Fruit fly (Drosophila melanogaster): Measurements from ENCODE around the gene CG4022.
A peak's percentile ranks its signal among the peaks of the same experiment; 100 is the strongest.

The CG4022 gene

dm6 chr3L:9397156-9397555 lies 13.5 kb downstream of the CG4022 start (continued):
- TF ChIP-seq nau (GFP tag; optimal IDR thresholded peaks at IDR 0.05) (peak; percentile 82), Hr78 (GFP tag; optimal IDR thresholded peaks at IDR 0.05) (no peak), Poxn (GFP tag; IDR thresholded peaks at IDR 0.05) (no peak), ac (GFP tag; optimal IDR thresholded peaks at IDR 0.05) (peak; percentile 62), CG6765 (GFP tag; optimal IDR thresholded peaks at IDR 0.05) (peak; percentile 89), CG12219 (GFP tag; optimal IDR thresholded peaks at IDR 0.05) (peak; percentile 30), hbn (GFP tag; IDR thresholded peaks at IDR 0.05; ENCODE audit: partially characterized antibody) (no peak), B-H2 (GFP tag; optimal IDR thresholded peaks at IDR 0.05) (peak; percentile 65), Ssrp (tag; optimal IDR thresholded peaks at IDR 0.05) (no peak), da (GFP tag; optimal IDR thresholded peaks at IDR 0.05) (no peak), luna (GFP tag; optimal IDR thresholded peaks at IDR 0.05) (peak; percentile 82), H15 (GFP tag; IDR thresholded peaks at IDR 0.05) (no peak), az2 (GFP tag; optimal IDR thresholded peaks at IDR 0.05) (no peak), CG32532 (GFP tag; IDR thresholded peaks at IDR 0.05) (peak; percentile 30; the same call in 1 of the 2 replicates), repo (GFP tag; optimal IDR thresholded peaks at IDR 0.05) (peak; percentile 41), CG12104 (GFP tag; optimal IDR thresholded peaks at IDR 0.05) (peak; percentile 62), CG11723 (GFP tag; optimal IDR thresholded peaks at IDR 0.05) (peak; percentile 46), slp2 (GFP tag; optimal IDR thresholded peaks at IDR 0.05) (no peak), bsh (GFP tag; optimal IDR thresholded peaks at IDR 0.05) (peak in 1 of 2 experiments; percentile 4), CG12299 (tag; optimal IDR thresholded peaks at IDR 0.05) (peak; percentile 80), caup (GFP tag; optimal IDR thresholded peaks at IDR 0.05; ENCODE audit: severe bottlenecking) (peak; percentile 82), zfh1 (GFP tag; IDR thresholded peaks at IDR 0.05) (peak; percentile 59; the same call in 2 of the 3 replicates), CkIIα-i1 (GFP tag; IDR thresholded peaks at IDR 0.05) (no peak), CG34422 (GFP tag; IDR thresholded peaks at IDR 0.05) (no peak), CG8281 (tag; optimal IDR thresholded peaks at IDR 0.05) (peak; percentile 32), CG31365 (tag; optimal IDR thresholded peaks at IDR 0.05) (peak; percentile 82), PHDP (tag; optimal IDR thresholded peaks at IDR 0.05) (peak; percentile 51), CG6175 (GFP tag; IDR thresholded peaks at IDR 0.05) (no peak), fu2 (GFP tag; optimal IDR thresholded peaks at IDR 0.05) (no peak), CG31441 (GFP tag; IDR thresholded peaks at IDR 0.05) (peak; percentile 35; the same call in 1 of the 2 replicates), Bdp1 (GFP tag; optimal IDR thresholded peaks at IDR 0.05) (peak; percentile 18), dati (GFP tag; IDR thresholded peaks at IDR 0.05) (no peak), CG14860 (GFP tag; IDR thresholded peaks at IDR 0.05; ENCODE audit: partially characterized antibody) (no peak), CG2678 (tag; optimal IDR thresholded peaks at IDR 0.05) (peak; percentile 87), gt (GFP tag; IDR thresholded peaks at IDR 0.05) (no peak), gsb (GFP tag; IDR thresholded peaks at IDR 0.05) (peak; percentile 35; the same call in 1 of the 2 replicates), ranshi (GFP tag; IDR thresholded peaks at IDR 0.05) (peak; percentile 51; the same call in 1 of the 2 replicates), cas (GFP tag; IDR thresholded peaks at IDR 0.05) (peak; percentile 64; the same call in 1 of the 2 replicates), Hsf (GFP tag; optimal IDR thresholded peaks at IDR 0.05) (no peak), CG17802 (tag; optimal IDR thresholded peaks at IDR 0.05) (no peak), kah (GFP tag; optimal IDR thresholded peaks at IDR 0.05) (peak; percentile 68), Lpt (GFP tag; optimal IDR thresholded peaks at IDR 0.05) (no peak), NC2β (GFP tag; optimal IDR thresholded peaks at IDR 0.05) (peak; percentile 9), Ets65A (GFP tag) (no peak), Stat92E (GFP tag; optimal IDR thresholded peaks at IDR 0.05) (no peak), crc (GFP tag; optimal IDR thresholded peaks at IDR 0.05) (peak; percentile 76), CG11085 (GFP tag; IDR thresholded peaks at IDR 0.05) (no peak), Adf1 (GFP tag; IDR thresholded peaks at IDR 0.05) (no peak; the same call in 1 of the 2 replicates), al (GFP tag; IDR thresholded peaks at IDR 0.05) (0 out of 2 replicates have a peak, but pooled peaks have one; percentile 18), CG7271 (tag; optimal IDR thresholded peaks at IDR 0.05) (peak; percentile 28), gsb-n (tag; optimal IDR thresholded peaks at IDR 0.05) (peak; percentile 38)

Data from whole organism, embryonic.